Fruit fly (Drosophila melanogaster): ENCODE results near the gene Pgant6.

The Pgant6 gene

dm6 chr3L:2763762-2764161 is 18.3 kb upstream of the Pgant6 start (continued):
- TF ChIP-seq Sox102F (GFP tag; optimal IDR thresholded peaks at IDR 0.05), result peak; percentile 32
- TF ChIP-seq CG11695 (GFP tag; IDR thresholded peaks at IDR 0.05), result 0 out of 3 replicates have a peak, but pooled peaks have one; percentile 52
- TF ChIP-seq gce (GFP tag; IDR thresholded peaks at IDR 0.05), result 0 out of 3 replicates have a peak, but pooled peaks have one; percentile 8
- TF ChIP-seq Nf-YB (GFP tag; optimal IDR thresholded peaks at IDR 0.05), result no peak
- no peak for TF ChIP-seq org-1 (GFP tag; optimal IDR thresholded peaks at IDR 0.05)
- peak; percentile 65; the same call in 2 of the 3 replicates for TF ChIP-seq Mrtf (GFP tag; IDR thresholded peaks at IDR 0.05)
- no peak for TF ChIP-seq luna (GFP tag; optimal IDR thresholded peaks at IDR 0.05)
- TF ChIP-seq E2f2 (GFP tag; IDR thresholded peaks at IDR 0.05), result peak; percentile 27
- TF ChIP-seq zfh1 (GFP tag; IDR thresholded peaks at IDR 0.05), result peak; percentile 40; the same call in 1 of the 3 replicates
- TF ChIP-seq CG7556 (GFP tag; optimal IDR thresholded peaks at IDR 0.05), result no peak
- TF ChIP-seq Fer2 (tag; optimal IDR thresholded peaks at IDR 0.05), result no peak
- no peak for TF ChIP-seq CG14965 (GFP tag; optimal IDR thresholded peaks at IDR 0.05; ENCODE audit: borderline replicate concordance)
- TF ChIP-seq HLHmδ (GFP tag; optimal IDR thresholded peaks at IDR 0.05), result no peak
- 0 out of 2 replicates have a peak, but pooled peaks have one; percentile 28 for TF ChIP-seq ranshi (GFP tag; IDR thresholded peaks at IDR 0.05)
- TF ChIP-seq ato (GFP tag; IDR thresholded peaks at IDR 0.05; ENCODE audit: partially characterized antibody), result no peak

dm6 chr3L:2765013-2765738 is 16.9 kb upstream of the Pgant6 start:
- TF ChIP-seq CG11093 (GFP tag; IDR thresholded peaks at IDR 0.05) (no peak), hbn (GFP tag; IDR thresholded peaks at IDR 0.05; ENCODE audit: partially characterized antibody) (no peak), ssp (GFP tag; IDR thresholded peaks at IDR 0.05) (no peak), crp (GFP tag; optimal IDR thresholded peaks at IDR 0.05) (no peak), tna (GFP tag; IDR thresholded peaks at IDR 0.05; ENCODE audit: partially characterized antibody) (no peak), Sry-δ (GFP tag; optimal IDR thresholded peaks at IDR 0.05) (no peak), Ada2b (GFP tag; IDR thresholded peaks at IDR 0.05) (peak; percentile 37; the same call in 1 of the 2 replicates), CG6683 (GFP tag; optimal IDR thresholded peaks at IDR 0.05) (no peak), CG15269 (tag; optimal IDR thresholded peaks at IDR 0.05) (peak; percentile 16), sd (tag; optimal IDR thresholded peaks at IDR 0.05) (no peak), usp (GFP tag; optimal IDR thresholded peaks at IDR 0.05) (no peak), pita (GFP tag; optimal IDR thresholded peaks at IDR 0.05) (no peak), TFAM (GFP tag; optimal IDR thresholded peaks at IDR 0.05) (no peak), salm (tag; optimal IDR thresholded peaks at IDR 0.05) (no peak), sens (GFP tag) (peak; percentile 84), CG7271 (tag; optimal IDR thresholded peaks at IDR 0.05) (no peak), CG8478 (optimal IDR thresholded peaks at IDR 0.05) (no peak), Poxn (GFP tag; IDR thresholded peaks at IDR 0.05) (no peak), dysf (GFP tag; IDR thresholded peaks at IDR 0.05) (no peak), cad (GFP tag; optimal IDR thresholded peaks at IDR 0.05) (no peak), CG10979 (tag; optimal IDR thresholded peaks at IDR 0.05) (no peak), HLH3B (GFP tag; IDR thresholded peaks at IDR 0.05) (no peak), tup (GFP tag; optimal IDR thresholded peaks at IDR 0.05) (no peak), CG8089 (GFP tag; optimal IDR thresholded peaks at IDR 0.05) (no peak), CG17612 (GFP tag; IDR thresholded peaks at IDR 0.05) (no peak), seq (GFP tag; IDR thresholded peaks at IDR 0.05) (no peak), wor (GFP tag; IDR thresholded peaks at IDR 0.05) (no peak), CG15073 (GFP tag; optimal IDR thresholded peaks at IDR 0.05) (no peak), CG10543 (GFP tag; optimal IDR thresholded peaks at IDR 0.05) (peak; percentile 34), pnt (GFP tag; optimal IDR thresholded peaks at IDR 0.05) (peak; percentile 6), CG2678 (tag; optimal IDR thresholded peaks at IDR 0.05) (peak; percentile 4), CG4820 (GFP tag; optimal IDR thresholded peaks at IDR 0.05) (no peak), sens-2 (GFP tag; IDR thresholded peaks at IDR 0.05) (no peak), Hr78 (GFP tag; optimal IDR thresholded peaks at IDR 0.05) (no peak), Pdp1 (GFP tag; optimal IDR thresholded peaks at IDR 0.05) (peak; percentile 8 to 16)

All from whole organism, embryonic.